Worm (Caenorhabditis elegans) whole organism, mixed stage, embryonic: ENCODE results near the gene F01G10.5.

Experiments used
- M03D4.4 ChIP-seq: sonication (generic microtip); optimal IDR thresholded peaks from 2 replicates; lab custom pipeline; 2017; ENCODE audit warnings: mild to moderate bottlenecking, missing genetic modification characterization, missing compliant biosample characterization
- blmp-1 ChIP-seq: fragments of 150-350 bp; optimal IDR thresholded peaks from 2 replicates; lab custom pipeline; 2014; ENCODE audit warnings: missing biosample characterization, missing genetic modification characterization
- ceh-39 ChIP-seq: fragments of 150-350 bp; optimal IDR thresholded peaks from 2 replicates; lab custom pipeline; 2014; ENCODE audit warnings: missing biosample characterization, missing genetic modification characterization
- ceh-43 ChIP-seq: fragments of 200-800 bp; sonication (Bioruptor generic); optimal IDR thresholded peaks from 2 replicates; lab custom pipeline; 2018; ENCODE audit warnings: mild to moderate bottlenecking, missing genetic modification characterization, moderate library complexity, missing compliant biosample characterization
- ceh-83 ChIP-seq: fragments of 200-800 bp; sonication (Bioruptor generic); optimal IDR thresholded peaks from 2 replicates; lab custom pipeline; 2018; ENCODE audit warnings: mild to moderate bottlenecking, missing genetic modification characterization, missing compliant biosample characterization
- ces-1 ChIP-seq: fragments of 150-350 bp; optimal IDR thresholded peaks from 2 replicates; lab custom pipeline; 2014; ENCODE audit warnings: missing biosample characterization, missing genetic modification reagents, missing genetic modification characterization
- cnd-1 ChIP-seq: fragments of 200-800 bp; sonication (Bioruptor generic); optimal IDR thresholded peaks from 2 replicates; lab custom pipeline; 2018; ENCODE audit warnings: mild to moderate bottlenecking, missing genetic modification characterization, missing compliant biosample characterization
- drap-1 ChIP-seq: fragments of 200-800 bp; sonication (Bioruptor generic); optimal IDR thresholded peaks from 3 replicates; lab custom pipeline; 2018; ENCODE audit warnings: mild to moderate bottlenecking, missing genetic modification characterization, missing compliant biosample characterization
- elt-1 ChIP-seq: sonication (generic microtip); optimal IDR thresholded peaks from 2 replicates; lab custom pipeline; 2017; ENCODE audit warnings: missing genetic modification characterization, mild to moderate bottlenecking, missing compliant biosample characterization, antibody characterized with exemption, moderate library complexity, borderline replicate concordance; ENCODE audit not compliant: insufficient read depth
- elt-3 ChIP-seq: fragments of 150-350 bp; optimal IDR thresholded peaks from 2 replicates; lab custom pipeline; 2014; ENCODE audit warnings: missing biosample characterization, missing genetic modification characterization
- flh-1 ChIP-seq: fragments of 200-800 bp; sonication (Bioruptor generic); optimal IDR thresholded peaks from 2 replicates; lab custom pipeline; 2018; ENCODE audit warnings: mild to moderate bottlenecking, missing genetic modification characterization, moderate library complexity, missing compliant biosample characterization
- ham-2 ChIP-seq: fragments of 200-800 bp; sonication (Bioruptor generic); optimal IDR thresholded peaks from 2 replicates; lab custom pipeline; 2018; ENCODE audit warnings: mild to moderate bottlenecking, missing genetic modification characterization, missing compliant biosample characterization
- hlh-1 ChIP-seq: fragments of 150-350 bp; optimal IDR thresholded peaks from 2 replicates; lab custom pipeline; 2014; ENCODE audit warnings: missing biosample characterization, missing genetic modification reagents, missing genetic modification characterization
- lin-13 ChIP-seq: fragments of 150-350 bp; optimal IDR thresholded peaks from 2 replicates; lab custom pipeline; 2014; ENCODE audit warnings: missing biosample characterization, missing genetic modification characterization
- lin-32 ChIP-seq: fragments of 200-800 bp; sonication (Bioruptor generic); optimal IDR thresholded peaks from 2 replicates; lab custom pipeline; 2018; ENCODE audit warnings: mild to moderate bottlenecking, missing genetic modification characterization, missing compliant biosample characterization
- lsy-2 ChIP-seq: fragments of 150-350 bp; optimal IDR thresholded peaks from 2 replicates; lab custom pipeline; 2014; ENCODE audit warnings: missing biosample characterization, missing genetic modification characterization
- mab-5 ChIP-seq: fragments of 150-350 bp; optimal IDR thresholded peaks from 2 replicates; lab custom pipeline; 2014; ENCODE audit warnings: missing biosample characterization, missing genetic modification characterization
- mep-1 ChIP-seq: fragments of 150-350 bp; optimal IDR thresholded peaks from 2 replicates; lab custom pipeline; 2017; ENCODE audit warnings: missing biosample characterization, missing genetic modification reagents, missing genetic modification characterization, inconsistent platforms
- mls-2 ChIP-seq: sonication (generic microtip); optimal IDR thresholded peaks from 2 replicates; lab custom pipeline; 2016; ENCODE audit warnings: mild to moderate bottlenecking, missing genetic modification characterization, moderate library complexity, missing compliant biosample characterization
- nhr-12 ChIP-seq: fragments of 150-350 bp; optimal IDR thresholded peaks from 2 replicates; lab custom pipeline; 2014; ENCODE audit warnings: missing biosample characterization, missing genetic modification characterization
- nhr-2 ChIP-seq: fragments of 150-350 bp; optimal IDR thresholded peaks from 2 replicates; lab custom pipeline; 2014; ENCODE audit warnings: missing biosample characterization, missing genetic modification characterization
- nhr-237 ChIP-seq: fragments of 150-350 bp; optimal IDR thresholded peaks from 2 replicates; lab custom pipeline; 2014; ENCODE audit warnings: missing biosample characterization, missing genetic modification characterization
- nhr-28 ChIP-seq: fragments of 150-350 bp; optimal IDR thresholded peaks from 2 replicates; lab custom pipeline; 2014; ENCODE audit warnings: missing biosample characterization, missing genetic modification characterization
- nhr-76 ChIP-seq: sonication (generic microtip); optimal IDR thresholded peaks from 2 replicates; lab custom pipeline; 2017; ENCODE audit warnings: missing biosample characterization, missing genetic modification characterization
- pha-4 ChIP-seq: fragments of 150-350 bp; optimal IDR thresholded peaks from 2 replicates; lab custom pipeline; 2018; ENCODE audit warnings: missing biosample characterization, missing genetic modification reagents, missing genetic modification characterization
- sem-2 ChIP-seq: fragments of 200-800 bp; sonication (Bioruptor generic); optimal IDR thresholded peaks from 2 replicates; lab custom pipeline; 2018; ENCODE audit warnings: mild to moderate bottlenecking, missing genetic modification characterization, missing compliant biosample characterization
- sptf-1 ChIP-seq: sonication (generic microtip); optimal IDR thresholded peaks from 2 replicates; lab custom pipeline; 2017; ENCODE audit warnings: mild to moderate bottlenecking, missing genetic modification characterization, moderate library complexity, missing compliant biosample characterization
- tbx-8 ChIP-seq: fragments of 200-800 bp; sonication (Bioruptor generic); optimal IDR thresholded peaks from 2 replicates; lab custom pipeline; 2018; ENCODE audit warnings: mild to moderate bottlenecking, missing genetic modification characterization, moderate library complexity, missing compliant biosample characterization
- unc-120 ChIP-seq: sonication (generic microtip); optimal IDR thresholded peaks from 2 replicates; lab custom pipeline; 2017; ENCODE audit warnings: missing genetic modification characterization, missing compliant biosample characterization; ENCODE audit not compliant: poor library complexity, severe bottlenecking
- unc-62 ChIP-seq: fragments of 150-350 bp; optimal IDR thresholded peaks from 2 replicates; lab custom pipeline; 2014; ENCODE audit warnings: missing biosample characterization, missing genetic modification reagents, missing genetic modification characterization
- zip-8 ChIP-seq: fragments of 150-350 bp; optimal IDR thresholded peaks from 2 replicates; lab custom pipeline; 2014; ENCODE audit warnings: missing biosample characterization, missing genetic modification characterization
- ztf-11 ChIP-seq: fragments of 150-350 bp; optimal IDR thresholded peaks from 2 replicates; lab custom pipeline; 2014; ENCODE audit warnings: missing biosample characterization, missing genetic modification characterization

F01G10.5 gene

DNA sequence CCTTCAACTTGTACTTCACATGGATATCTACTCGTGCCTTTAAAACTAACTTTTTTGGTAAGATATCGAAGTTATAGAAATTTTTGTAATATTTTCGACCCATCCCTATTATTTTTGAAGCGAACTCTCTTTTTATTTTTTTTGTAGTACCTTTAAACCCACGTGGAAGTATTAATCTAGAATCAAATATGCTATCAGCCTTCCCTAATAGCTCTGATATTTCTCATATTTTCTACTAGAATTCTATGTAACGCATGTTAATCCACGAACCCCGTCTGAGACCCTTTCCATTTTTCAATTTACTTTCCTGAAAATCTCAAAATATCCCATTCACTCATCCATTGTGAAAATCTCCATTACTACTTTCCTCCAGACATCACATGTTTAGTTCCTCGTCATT lies 42.5 kb upstream of the F01G10.5 start:
- TF ChIP-seq hlh-1 (tag; lab: Kevin White, UChicago) (no peak), lin-13 (tag; lab: Kevin White, UChicago) (no peak), unc-120 (tag; lab: Kevin White, UChicago) (no peak), flh-1 (GFP tag; lab: Kevin White, UChicago) (no peak), ceh-83 (GFP tag; lab: Kevin White, UChicago) (no peak), ham-2 (GFP tag; lab: Kevin White, UChicago) (no peak), nhr-2 (tag; lab: Kevin White, UChicago) (no peak), blmp-1 (tag; lab: Kevin White, UChicago) (no peak), ces-1 (GFP tag; lab: Kevin White, UChicago) (no peak), ceh-39 (tag; lab: Kevin White, UChicago) (no peak), nhr-76 (tag; lab: Kevin White, UChicago) (no peak), nhr-28 (tag; lab: Kevin White, UChicago) (no peak), pha-4 (tag; lab: Kevin White, UChicago) (no peak), sptf-1 (tag; lab: Kevin White, UChicago) (no peak), tbx-8 (GFP tag; lab: Kevin White, UChicago) (no peak)

DNA sequence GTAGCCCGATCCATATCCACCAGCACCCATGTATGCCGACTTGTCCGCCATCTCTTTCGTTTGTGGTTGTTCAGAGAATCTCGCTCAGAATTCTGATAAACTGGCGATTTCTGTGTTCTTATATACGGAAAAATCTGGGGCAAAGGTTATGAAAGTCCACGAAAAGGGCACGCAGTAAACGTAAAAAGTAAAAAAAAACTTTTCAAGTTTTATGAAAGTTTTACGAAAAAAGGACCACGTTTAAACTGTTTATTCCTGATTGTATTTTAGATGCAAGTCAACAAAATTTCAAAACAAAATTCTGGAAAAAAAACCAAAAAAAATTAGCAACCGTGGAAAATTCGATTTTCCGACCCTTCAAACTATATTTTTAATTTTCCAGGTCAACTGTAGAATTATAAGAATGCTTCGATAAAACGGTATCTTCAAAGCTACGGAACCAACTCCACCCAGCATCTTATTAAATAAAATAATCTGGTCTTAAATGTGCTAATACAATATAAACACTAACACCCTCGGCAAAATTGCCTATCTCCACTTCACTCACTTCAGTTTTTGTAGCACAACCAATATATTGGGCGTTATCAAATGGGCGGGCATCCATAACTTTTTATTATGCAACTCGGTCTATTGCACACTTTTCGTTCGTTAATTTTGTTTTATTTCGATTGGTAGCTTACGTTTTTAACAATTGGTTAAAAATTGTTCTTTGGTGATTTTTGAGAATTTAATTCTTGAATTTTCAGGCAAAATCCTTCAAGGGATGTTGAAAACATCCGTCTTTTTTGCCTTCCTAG lies 38.5 kb upstream of the F01G10.5 start, which contains the start of the genes nspd-7 and Y43C5A.2:
Gene nspd-7 (minus strand): TSS at position 51 of the 797 bp plus-strand sequence.
Gene Y43C5A.2 (plus strand): TSS at position 747 of the 797 bp plus-strand sequence.
- no peak for TF ChIP-seq ceh-83 (GFP tag; lab: Kevin White, UChicago)
- TF ChIP-seq lsy-2 (tag; lab: Kevin White, UChicago): no peak
- no peak for TF ChIP-seq nhr-76 (tag; lab: Kevin White, UChicago)
- no peak for TF ChIP-seq drap-1
- TF ChIP-seq ham-2 (GFP tag; lab: Kevin White, UChicago): no peak
- no peak for TF ChIP-seq sptf-1 (tag; lab: Kevin White, UChicago)
- no peak for TF ChIP-seq ztf-11
- no peak for TF ChIP-seq mab-5 (tag; lab: Kevin White, UChicago)
- no peak for TF ChIP-seq blmp-1 (tag; lab: Kevin White, UChicago)
- TF ChIP-seq zip-8 (tag; lab: Kevin White, UChicago): no peak
- no peak for TF ChIP-seq sem-2 (GFP tag; lab: Kevin White, UChicago)
- TF ChIP-seq lin-32 (GFP tag; lab: Kevin White, UChicago): no peak
- TF ChIP-seq ceh-43: no peak
- TF ChIP-seq nhr-12 (tag; lab: Kevin White, UChicago): no peak

DNA sequence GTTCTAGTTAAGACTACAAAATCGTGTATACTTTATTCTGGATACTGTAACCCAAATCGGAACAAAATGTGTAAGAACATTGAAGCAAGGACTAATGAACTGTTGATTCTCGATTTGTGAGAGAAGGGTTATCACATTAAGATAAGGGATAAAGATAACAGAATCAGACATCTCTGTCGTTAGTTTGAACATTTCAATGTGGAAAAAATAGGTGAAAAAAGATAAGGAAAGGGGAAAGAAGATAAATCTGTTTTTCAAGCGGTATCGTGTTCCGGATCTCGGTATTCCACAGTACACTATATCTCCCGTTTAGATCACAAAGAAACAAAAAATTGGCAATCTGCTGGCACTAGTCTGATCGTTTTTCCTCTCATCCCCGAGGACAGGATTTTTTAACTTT lies 30.2 kb upstream of the F01G10.5 start:
- TF ChIP-seq cnd-1 (no peak), hlh-1 (tag; lab: Kevin White, UChicago) (no peak), elt-3 (peak; percentile 63), nhr-237 (tag; lab: Kevin White, UChicago) (no peak), ceh-39 (tag; lab: Kevin White, UChicago) (no peak), drap-1 (no peak), nhr-2 (tag; lab: Kevin White, UChicago) (no peak), lin-32 (GFP tag; lab: Kevin White, UChicago) (no peak), sem-2 (GFP tag; lab: Kevin White, UChicago) (no peak), elt-1 (tag; lab: Kevin White, UChicago) (peak; percentile 99), unc-62 (GFP tag; lab: Kevin White, UChicago) (no peak), M03D4.4 (no peak), sptf-1 (tag; lab: Kevin White, UChicago) (no peak)

DNA sequence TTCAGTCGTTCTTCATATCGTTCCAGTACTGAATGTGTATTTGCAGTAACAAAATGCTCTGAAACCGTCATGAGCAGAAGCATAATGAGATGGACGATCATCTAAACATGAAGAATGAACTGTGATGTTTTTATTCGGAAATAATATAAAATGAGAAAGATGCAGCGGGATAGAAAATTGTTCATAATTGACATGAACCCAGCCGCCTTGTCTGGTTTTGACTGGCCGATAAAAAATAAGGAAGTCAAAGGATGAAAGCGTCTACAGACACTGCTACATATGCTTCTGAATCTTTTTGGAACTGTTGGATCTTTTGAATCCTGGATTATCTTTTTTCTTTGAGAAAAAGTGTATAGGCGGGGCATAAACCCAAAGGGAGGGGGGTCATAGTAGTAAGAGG lies 28.7 kb upstream of the F01G10.5 start, which contains the start of gene F01G10.9:
Gene F01G10.9 (minus strand): TSS at position 101 of the 400 bp plus-strand sequence.
- TF ChIP-seq hlh-1 (tag; lab: Kevin White, UChicago) (no peak), ceh-39 (tag; lab: Kevin White, UChicago) (no peak), drap-1 (no peak), lin-32 (GFP tag; lab: Kevin White, UChicago) (no peak), unc-62 (GFP tag; lab: Kevin White, UChicago) (no peak), pha-4 (tag; lab: Kevin White, UChicago) (no peak), nhr-2 (tag; lab: Kevin White, UChicago) (no peak), ham-2 (GFP tag; lab: Kevin White, UChicago) (no peak), unc-120 (tag; lab: Kevin White, UChicago) (no peak), nhr-28 (tag; lab: Kevin White, UChicago) (no peak), nhr-12 (tag; lab: Kevin White, UChicago) (no peak), flh-1 (GFP tag; lab: Kevin White, UChicago) (no peak), ceh-83 (GFP tag; lab: Kevin White, UChicago) (no peak), elt-3 (no peak), mab-5 (tag; lab: Kevin White, UChicago) (no peak), M03D4.4 (no peak), ces-1 (GFP tag; lab: Kevin White, UChicago) (no peak), nhr-237 (tag; lab: Kevin White, UChicago) (no peak), mls-2 (tag; lab: Kevin White, UChicago) (no peak), mep-1 (tag; lab: Kevin White, UChicago) (no peak)
